Fruit fly (Drosophila melanogaster) whole organism, embryonic: ENCODE data around the gene prt.

Experiments used
- Adf1 ChIP-seq: fragments of 200-800 bp; sonication (Bioruptor generic); IDR thresholded peaks from 2 replicates; pipeline ENCODE4 v1.3.6; 2022; ENCODE audit warnings: missing biosample characterization, missing genetic modification characterization
- B-H1 ChIP-seq: fragments of 200-800 bp; sonication (Bioruptor generic); IDR thresholded peaks from 3 replicates; pipeline ENCODE4 v1.3.6; 2022; ENCODE audit warnings: missing biosample characterization, missing genetic modification characterization
- Bdp1 ChIP-seq: fragments of 200-800 bp; sonication (Bioruptor generic); optimal IDR thresholded peaks from 3 replicates; lab custom pipeline; 2016; ENCODE audit warnings: missing biosample characterization, missing genetic modification characterization
- CG10147 ChIP-seq: fragments of 200-800 bp; sonication (Bioruptor generic); optimal IDR thresholded peaks from 2 replicates; lab custom pipeline; 2019; ENCODE audit warnings: missing biosample characterization, mild to moderate bottlenecking, missing genetic modification characterization, moderate library complexity
- CG1024 ChIP-seq: fragments of 200-800 bp; sonication (Bioruptor generic); IDR thresholded peaks from 2 replicates; pipeline ENCODE4 v1.3.6; 2022; ENCODE audit warnings: missing biosample characterization, missing genetic modification characterization
- CG11504 ChIP-seq: fragments of 200-800 bp; sonication (Bioruptor generic); optimal IDR thresholded peaks from 3 replicates; lab custom pipeline; 2019; ENCODE audit warnings: missing biosample characterization, mild to moderate bottlenecking, missing genetic modification characterization, moderate library complexity
- CG11560 ChIP-seq: fragments of 200-800 bp; sonication (Bioruptor generic); IDR thresholded peaks from 3 replicates; pipeline ENCODE4 v1.3.6; 2022; ENCODE audit warnings: missing biosample characterization, missing genetic modification characterization
- CG12659 ChIP-seq: fragments of 200-800 bp; sonication (Bioruptor generic); optimal IDR thresholded peaks from 3 replicates; lab custom pipeline; 2017; ENCODE audit warnings: mild to moderate bottlenecking, missing biosample characterization, missing genetic modification reagents, missing genetic modification characterization
- CG14441 ChIP-seq: fragments of 200-800 bp; sonication (Bioruptor generic); IDR thresholded peaks from 2 replicates; pipeline ENCODE4 v1.3.6; 2022; ENCODE audit warnings: missing biosample characterization, missing genetic modification characterization
- CG16815 ChIP-seq: fragments of 200-800 bp; sonication (Bioruptor generic); optimal IDR thresholded peaks from 3 replicates; lab custom pipeline; 2017; ENCODE audit warnings: missing biosample characterization, mild to moderate bottlenecking, missing genetic modification characterization
- CG17829 ChIP-seq: fragments of 200-800 bp; optimal IDR thresholded peaks from 2 replicates; lab custom pipeline; 2019; ENCODE audit warnings: missing biosample characterization, mild to moderate bottlenecking, missing genetic modification characterization, moderate library complexity
- CG3065 ChIP-seq: fragments of 200-800 bp; sonication (Bioruptor generic); optimal IDR thresholded peaks from 2 replicates; lab custom pipeline; 2016; ENCODE audit warnings: missing biosample characterization, missing genetic modification characterization
- CG31388 ChIP-seq: fragments of 200-800 bp; sonication (Bioruptor generic); optimal IDR thresholded peaks from 2 replicates; lab custom pipeline; 2016; ENCODE audit warnings: missing biosample characterization, missing genetic modification characterization
- CG34224 ChIP-seq: fragments of 200-800 bp; sonication (Bioruptor generic); IDR thresholded peaks from 3 replicates; pipeline ENCODE4 v1.3.6; 2022; ENCODE audit warnings: missing biosample characterization, missing genetic modification characterization; ENCODE audit not compliant: partially characterized antibody
- CG5180 ChIP-seq: fragments of 200-800 bp; sonication (Bioruptor generic); optimal IDR thresholded peaks from 3 replicates; lab custom pipeline; 2017; ENCODE audit warnings: missing biosample characterization, missing genetic modification characterization, mild to moderate bottlenecking, moderate library complexity, missing genetic modification reagents
- CG7271 ChIP-seq: fragments of 200-800 bp; sonication (Bioruptor generic); optimal IDR thresholded peaks from 2 replicates; lab custom pipeline; 2018; ENCODE audit warnings: missing biosample characterization, mild to moderate bottlenecking, missing genetic modification characterization, moderate library complexity
- CG7372 ChIP-seq: fragments of 200-800 bp; sonication (Bioruptor generic); IDR thresholded peaks from 2 replicates; pipeline ENCODE4 v1.3.6; 2022; ENCODE audit warnings: missing biosample characterization, missing genetic modification characterization
- CG7963 ChIP-seq: fragments of 200-800 bp; sonication (Bioruptor generic); IDR thresholded peaks from 3 replicates; pipeline ENCODE4 v1.3.6; 2022; ENCODE audit warnings: missing biosample characterization, missing genetic modification characterization; ENCODE audit not compliant: partially characterized antibody
- CG8944 ChIP-seq: fragments of 200-800 bp; sonication (Bioruptor generic); optimal IDR thresholded peaks from 3 replicates; lab custom pipeline; 2016; ENCODE audit warnings: missing biosample characterization, missing genetic modification characterization
- CG9727 ChIP-seq: fragments of 200-800 bp; sonication (Bioruptor generic); optimal IDR thresholded peaks from 3 replicates; lab custom pipeline; 2017; ENCODE audit warnings: missing biosample characterization, mild to moderate bottlenecking, missing genetic modification characterization
- CG9932 ChIP-seq: fragments of 200-800 bp; sonication (Bioruptor generic); IDR thresholded peaks from 2 replicates; pipeline ENCODE4 v1.3.6; 2022; ENCODE audit warnings: missing biosample characterization, missing genetic modification characterization
- Chrac-16 ChIP-seq: fragments of 200-800 bp; sonication (Bioruptor generic); optimal IDR thresholded peaks from 3 replicates; lab custom pipeline; 2016; ENCODE audit warnings: missing biosample characterization, missing genetic modification characterization
- Dref ChIP-seq: fragments of 200-800 bp; sonication (Bioruptor generic); IDR thresholded peaks from 2 replicates; pipeline ENCODE4 v1.3.6; 2022; ENCODE audit warnings: missing biosample characterization, missing genetic modification characterization
- E2f1 ChIP-seq: fragments of 200-800 bp; sonication (Bioruptor generic); IDR thresholded peaks from 2 replicates; pipeline ENCODE4 v1.3.6; 2022; ENCODE audit warnings: missing biosample characterization, missing genetic modification characterization
- Ets97D ChIP-seq: fragments of 200-800 bp; sonication (Bioruptor generic); optimal IDR thresholded peaks from 3 replicates; lab custom pipeline; 2016; ENCODE audit warnings: missing biosample characterization, missing genetic modification characterization
- Fer1 ChIP-seq: fragments of 200-800 bp; sonication (Bioruptor generic); optimal IDR thresholded peaks from 2 replicates; lab custom pipeline; 2017; ENCODE audit warnings: missing biosample characterization, mild to moderate bottlenecking, missing genetic modification characterization
- HHEX ChIP-seq: fragments of 200-800 bp; sonication (Bioruptor generic); optimal IDR thresholded peaks from 3 replicates; lab custom pipeline; 2017; ENCODE audit warnings: missing biosample characterization, mild to moderate bottlenecking, missing genetic modification characterization, missing genetic modification reagents
- HmgD ChIP-seq: fragments of 200-800 bp; sonication (Bioruptor generic); optimal IDR thresholded peaks from 3 replicates; lab custom pipeline; 2016; ENCODE audit warnings: missing biosample characterization, missing genetic modification characterization
- Lpt ChIP-seq: fragments of >200 bp; optimal IDR thresholded peaks from 2 replicates; lab custom pipeline; 2018; ENCODE audit warnings: missing biosample characterization, missing genetic modification characterization
- Rfx ChIP-seq: fragments of 200-800 bp; sonication (Bioruptor generic); IDR thresholded peaks from 2 replicates; pipeline ENCODE4 v1.3.6; 2022; ENCODE audit warnings: missing biosample characterization, missing genetic modification characterization
- Sox100B ChIP-seq: fragments of 200-800 bp; sonication (Bioruptor generic); optimal IDR thresholded peaks from 3 replicates; lab custom pipeline; 2018; ENCODE audit warnings: missing biosample characterization, mild to moderate bottlenecking, missing genetic modification characterization
- Ssrp ChIP-seq: fragments of 200-800 bp; sonication (Bioruptor generic); optimal IDR thresholded peaks from 2 replicates; lab custom pipeline; 2018; ENCODE audit warnings: missing biosample characterization, mild to moderate bottlenecking, missing genetic modification characterization, moderate library complexity
- da ChIP-seq: fragments of 200-800 bp; sonication (Bioruptor generic); optimal IDR thresholded peaks from 2 replicates; lab custom pipeline; 2016; ENCODE audit warnings: missing biosample characterization, missing genetic modification characterization
- grau ChIP-seq: fragments of 200-800 bp; optimal IDR thresholded peaks from 3 replicates; lab custom pipeline; 2019; ENCODE audit warnings: missing biosample characterization, mild to moderate bottlenecking, missing genetic modification characterization, moderate library complexity
- grn ChIP-seq: fragments of 200-800 bp; sonication (Bioruptor generic); optimal IDR thresholded peaks from 3 replicates; lab custom pipeline; 2017; ENCODE audit warnings: missing biosample characterization, missing genetic modification characterization
- hkb ChIP-seq, 2 experiments: fragments of 200-800 bp in 1 of 2; fragments of >200 bp in 1 of 2; sonication (Bioruptor generic) in 1 of 2; IDR thresholded peaks in 1 of 2; optimal IDR thresholded peaks in 1 of 2; 2 replicates each; pipeline versions ENCODE4 v1.3.6 to Lab custom; 2017 to 2022; ENCODE audit warnings: missing biosample characterization in 1 of 2, missing genetic modification characterization in 1 of 2
- klu ChIP-seq: fragments of 200-800 bp; sonication (Bioruptor generic); IDR thresholded peaks from 2 replicates; pipeline ENCODE4 v1.3.6; 2022; ENCODE audit warnings: missing biosample characterization, missing genetic modification characterization
- maf-S ChIP-seq: fragments of 200-800 bp; sonication (Bioruptor generic); optimal IDR thresholded peaks from 2 replicates; lab custom pipeline; 2016; ENCODE audit warnings: missing biosample characterization, missing genetic modification characterization
- nerfin-1 ChIP-seq: fragments of 200-800 bp; sonication (Bioruptor generic); optimal IDR thresholded peaks from 3 replicates; lab custom pipeline; 2019; ENCODE audit warnings: missing biosample characterization, mild to moderate bottlenecking, missing genetic modification characterization, moderate library complexity
- peb ChIP-seq: fragments of 200-800 bp; sonication (Bioruptor generic); IDR thresholded peaks from 2 replicates; pipeline ENCODE4 v1.3.6; 2022; ENCODE audit warnings: missing biosample characterization, missing genetic modification characterization
- pho ChIP-seq: fragments of 200-800 bp; sonication (Bioruptor generic); optimal IDR thresholded peaks from 2 replicates; lab custom pipeline; 2016; ENCODE audit warnings: missing biosample characterization, missing genetic modification characterization
- prd ChIP-seq, 3 experiments: fragments of >200 bp in 2 of 3; fragments of 200-800 bp in 1 of 3; sonication (Bioruptor generic) in 1 of 3; optimal IDR thresholded peaks in 2 of 3; IDR thresholded peaks in 1 of 3; 2 replicates in 2 of 3; 3 replicates in 1 of 3; pipeline versions ENCODE4 v1.3.6 to Lab custom; 2017 to 2022; ENCODE audit warnings: missing biosample characterization in 1 of 3, missing genetic modification characterization in 1 of 3
- psq ChIP-seq: fragments of 200-800 bp; sonication (Bioruptor generic); optimal IDR thresholded peaks from 2 replicates; lab custom pipeline; 2017; ENCODE audit warnings: missing biosample characterization, missing genetic modification characterization
- salm ChIP-seq: fragments of 200-800 bp; sonication (Bioruptor generic); optimal IDR thresholded peaks from 2 replicates; lab custom pipeline; 2018; ENCODE audit warnings: missing biosample characterization, mild to moderate bottlenecking, missing genetic modification characterization
- sr ChIP-seq: fragments of 200-800 bp; sonication (Bioruptor generic); IDR thresholded peaks from 3 replicates; pipeline ENCODE4 v1.3.6; 2022; ENCODE audit warnings: missing biosample characterization, missing genetic modification characterization
- toy ChIP-seq: fragments of 200-800 bp; sonication (Bioruptor generic); IDR thresholded peaks from 2 replicates; pipeline ENCODE4 v1.3.6; 2022; ENCODE audit warnings: missing biosample characterization, missing genetic modification characterization
- tup ChIP-seq: fragments of 200-800 bp; sonication (Bioruptor generic); optimal IDR thresholded peaks from 2 replicates; lab custom pipeline; 2016; ENCODE audit warnings: missing biosample characterization, mild to moderate bottlenecking, missing genetic modification characterization, moderate library complexity
- unc-4 ChIP-seq: fragments of 200-800 bp; sonication (Bioruptor generic); IDR thresholded peaks from 2 replicates; pipeline ENCODE4 v1.3.6; 2022; ENCODE audit warnings: missing biosample characterization, missing genetic modification characterization; ENCODE audit not compliant: partially characterized antibody

The prt gene

dm6 chr3R:23678349-23679193, 20.3 kb downstream of the prt start, which contains the start of gene GILT2 (continued):
- peak; percentile 76 for TF ChIP-seq CG3065 (GFP tag; lab: Kevin White, UChicago)
- TF ChIP-seq Fer1, result peak; percentile 95
- no peak for TF ChIP-seq hkb (optimal IDR thresholded peaks at IDR 0.05; lab: Kevin White, UChicago)
- TF ChIP-seq hkb (GFP tag; IDR thresholded peaks at IDR 0.05; lab: Robert Waterston, UW), result peak; percentile 95
- peak; percentile 78 for TF ChIP-seq salm (tag; lab: Kevin White, UChicago)
- peak; percentile 94 for TF ChIP-seq CG11504 (tag; lab: Kevin White, UChicago)
- peak; percentile 76 for TF ChIP-seq Adf1
- peak; percentile 92 for TF ChIP-seq HHEX (GFP tag; lab: Kevin White, UChicago)
- peak; percentile 90 for TF ChIP-seq CG10147
- TF ChIP-seq Bdp1 (GFP tag; lab: Kevin White, UChicago), result peak; percentile 49
- TF ChIP-seq CG9932 (GFP tag; lab: Robert Waterston, UW), result peak; percentile 83
- TF ChIP-seq CG7271 (tag; lab: Kevin White, UChicago), result peak; percentile 87
- TF ChIP-seq Chrac-16 (GFP tag; lab: Kevin White, UChicago), result peak; percentile 85
- peak; percentile 60 for TF ChIP-seq pho
- no peak for TF ChIP-seq CG7963 (GFP tag; lab: Robert Waterston, UW)
- no peak for TF ChIP-seq HmgD (GFP tag; lab: Kevin White, UChicago)
- peak; percentile 63 for TF ChIP-seq tup
- peak; percentile 57 for TF ChIP-seq CG8944 (GFP tag; lab: Kevin White, UChicago)
- TF ChIP-seq CG11560 (tag; lab: Robert Waterston, UW), result peak; percentile 81
- TF ChIP-seq E2f1 (GFP tag; lab: Robert Waterston, UW), result peak; percentile 88
- peak; percentile 71 for TF ChIP-seq psq (GFP tag; lab: Kevin White, UChicago)
- TF ChIP-seq Sox100B, result peak; percentile 91
- peak; percentile 94 for TF ChIP-seq CG9727
- TF ChIP-seq Rfx (GFP tag; lab: Robert Waterston, UW), result peak; percentile 94
- peak; percentile 48 for TF ChIP-seq toy (GFP tag; lab: Robert Waterston, UW)
- no peak for TF ChIP-seq Lpt (GFP tag; lab: Kevin White, UChicago)
- TF ChIP-seq Ssrp (tag; lab: Kevin White, UChicago), result peak; percentile 90
- TF ChIP-seq CG14441 (GFP tag; lab: Robert Waterston, UW), result peak; percentile 93
- TF ChIP-seq maf-S (GFP tag; lab: Kevin White, UChicago), result peak; percentile 15
- peak; percentile 78 for TF ChIP-seq B-H1
- peak; percentile 90 for TF ChIP-seq nerfin-1 (tag; lab: Kevin White, UChicago)
- no peak for TF ChIP-seq CG34224
- TF ChIP-seq Dref (GFP tag; lab: Robert Waterston, UW), result no peak
- TF ChIP-seq klu (GFP tag; lab: Robert Waterston, UW), result peak; percentile 82
- peak; percentile 85 for TF ChIP-seq peb (GFP tag; lab: Robert Waterston, UW)
- TF ChIP-seq CG7372 (GFP tag; lab: Robert Waterston, UW), result peak; percentile 80
- TF ChIP-seq CG31388, result peak; percentile 76
- TF ChIP-seq Ets97D (GFP tag; lab: Kevin White, UChicago), result peak; percentile 48
- peak; percentile 92 for TF ChIP-seq grau
- peak; percentile 92 for TF ChIP-seq CG17829 (tag; lab: Kevin White, UChicago)
- TF ChIP-seq prd (optimal IDR thresholded peaks at IDR 0.05; lab: Kevin White, UChicago), result no peak
- TF ChIP-seq prd (GFP tag; IDR thresholded peaks at IDR 0.05; lab: Robert Waterston, UW), result peak; percentile 95
- TF ChIP-seq da (GFP tag; lab: Kevin White, UChicago), result peak; percentile 16
- peak; percentile 94 for TF ChIP-seq CG12659 (GFP tag; lab: Kevin White, UChicago)
- TF ChIP-seq unc-4 (GFP tag; lab: Robert Waterston, UW), result no peak
- peak; percentile 74 for TF ChIP-seq CG16815
- TF ChIP-seq sr (GFP tag; lab: Robert Waterston, UW), result peak; percentile 50; the same call in 2 of the 3 replicates
- TF ChIP-seq grn (GFP tag; lab: Kevin White, UChicago), result peak; percentile 55
- TF ChIP-seq CG1024 (GFP tag; lab: Robert Waterston, UW), result peak; percentile 73
- TF ChIP-seq CG5180 (GFP tag; lab: Kevin White, UChicago), result peak; percentile 83
